Worm (Caenorhabditis elegans) whole organism, young adult: Measurements from ENCODE around the gene C18D11.1.

ENCODE experiments used
- B0035.1 ChIP-seq: sonication (generic microtip); optimal IDR thresholded peaks from 2 replicates; lab custom pipeline; 2016; ENCODE audit warnings: missing genetic modification characterization, mild to moderate bottlenecking, missing compliant biosample characterization, missing genotype, missing genetic modification reagents
- B0336.3 ChIP-seq: fragments of 200-800 bp; sonication (Bioruptor generic); IDR thresholded peaks from 2 replicates; pipeline ENCODE4 v1.3.6; 2022; ENCODE audit warnings: missing genetic modification characterization, missing compliant biosample characterization
- F57A8.1 ChIP-seq: fragments of 200-800 bp; sonication (Bioruptor generic); optimal IDR thresholded peaks from 2 replicates; lab custom pipeline; 2018; ENCODE audit warnings: mild to moderate bottlenecking, missing genetic modification characterization, moderate library complexity, missing compliant biosample characterization
- ama-1 ChIP-seq, 3 experiments: fragments of 150-350 bp in 1 of 3; sonication (generic microtip) in 2 of 3; optimal IDR thresholded peaks; 2 replicates each; lab custom pipeline; 2014 to 2018; ENCODE audit warnings: missing biosample characterization in 2 of 3, missing genetic modification characterization in 2 of 3, missing genetic modification reagents in 2 of 3
- aptf-2 ChIP-seq: fragments of 200-800 bp; sonication (Bioruptor generic); conservative IDR thresholded peaks from 2 replicates; pipeline ENCODE4 v1.3.6; 2022; ENCODE audit warnings: missing genetic modification reagents, missing genetic modification characterization, missing compliant biosample characterization
- egl-18 ChIP-seq: fragments of 200-800 bp; sonication (Bioruptor generic); IDR thresholded peaks from 2 replicates; pipeline ENCODE4 v1.3.6; 2022; ENCODE audit warnings: missing genetic modification reagents, missing genetic modification characterization, missing compliant biosample characterization
- lin-35 ChIP-seq, 3 experiments: fragments of 150-350 bp in 2 of 3; sonication (generic microtip) in 1 of 3; optimal IDR thresholded peaks; 2 replicates each; lab custom pipeline; 2014 to 2018; ENCODE audit warnings: missing biosample characterization in 3 of 3, missing genetic modification characterization in 3 of 3, missing genetic modification reagents in 3 of 3
- nhr-90 ChIP-seq: sonication (generic microtip); optimal IDR thresholded peaks from 2 replicates; lab custom pipeline; 2016; ENCODE audit warnings: missing genotype, mild to moderate bottlenecking, missing genetic modification characterization, missing compliant biosample characterization
- pha-4 ChIP-seq: fragments of 150-350 bp; sonication (generic microtip); optimal IDR thresholded peaks from 2 replicates; lab custom pipeline; 2014; ENCODE audit warnings: missing biosample characterization, missing genetic modification reagents, missing genetic modification characterization
- sea-2 ChIP-seq: fragments of 200-800 bp; sonication (Bioruptor generic); IDR thresholded peaks from 2 replicates; pipeline ENCODE4 v1.3.6; 2022; ENCODE audit warnings: missing genetic modification characterization, missing compliant biosample characterization

DNA sequence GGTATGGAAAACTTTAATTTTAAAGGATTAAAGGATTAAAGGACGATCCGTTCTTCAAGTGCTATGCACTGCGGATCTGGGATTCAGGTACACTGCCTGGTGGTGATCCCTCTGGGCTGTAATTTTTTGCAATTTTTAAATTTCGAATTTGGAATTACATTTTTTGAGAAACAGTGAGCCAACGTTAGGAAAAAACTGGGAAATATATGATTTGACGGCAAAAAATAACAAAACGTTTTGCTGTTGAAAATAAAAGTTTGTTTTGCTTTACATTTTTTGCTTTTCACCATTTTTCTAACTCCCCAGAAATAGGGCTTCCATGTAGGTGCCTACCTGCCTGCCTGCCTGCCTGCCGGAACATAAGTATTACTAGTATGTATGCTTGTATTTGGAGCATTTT lies 9.0 kb upstream of the C18D11.1 start, which contains the start of gene C18D11.10:
- TF ChIP-seq lin-35 (GFP tag; optimal IDR thresholded peaks at IDR 0.05; lab: Kevin White, UChicago) (no peak), egl-18 (GFP tag; lab: Robert Waterston, UW) (no peak), ama-1 (optimal IDR thresholded peaks at IDR 0.05; lab: Kevin White, UChicago) (no peak), ama-1 (GFP tag; optimal IDR thresholded peaks at IDR 0.05; lab: Kevin White, UChicago) (no peak), F57A8.1 (GFP tag; lab: Kevin White, UChicago) (no peak), pha-4 (tag; lab: Kevin White, UChicago) (no peak), nhr-90 (no peak), sea-2 (GFP tag; lab: Robert Waterston, UW) (no peak), aptf-2 (GFP tag; lab: Robert Waterston, UW) (no peak), B0035.1 (no peak), B0336.3 (no peak)
